Worm (Caenorhabditis elegans) whole organism, mixed stage, embryonic: ENCODE data around the gene alh-8.

ENCODE experiments used
- M03D4.4 ChIP-seq: sonication (generic microtip); optimal IDR thresholded peaks from 2 replicates; lab custom pipeline; 2017; ENCODE audit warnings: mild to moderate bottlenecking, missing genetic modification characterization, missing compliant biosample characterization
- bed-3 ChIP-seq: fragments of 200-800 bp; sonication (Bioruptor generic); optimal IDR thresholded peaks from 3 replicates; lab custom pipeline; 2018; ENCODE audit warnings: mild to moderate bottlenecking, missing genetic modification characterization, moderate library complexity, missing compliant biosample characterization
- blmp-1 ChIP-seq: fragments of 150-350 bp; optimal IDR thresholded peaks from 2 replicates; lab custom pipeline; 2014; ENCODE audit warnings: missing biosample characterization, missing genetic modification characterization
- ceh-39 ChIP-seq: fragments of 150-350 bp; optimal IDR thresholded peaks from 2 replicates; lab custom pipeline; 2014; ENCODE audit warnings: missing biosample characterization, missing genetic modification characterization
- ceh-43 ChIP-seq: fragments of 200-800 bp; sonication (Bioruptor generic); optimal IDR thresholded peaks from 2 replicates; lab custom pipeline; 2018; ENCODE audit warnings: mild to moderate bottlenecking, missing genetic modification characterization, moderate library complexity, missing compliant biosample characterization
- ceh-83 ChIP-seq: fragments of 200-800 bp; sonication (Bioruptor generic); optimal IDR thresholded peaks from 2 replicates; lab custom pipeline; 2018; ENCODE audit warnings: mild to moderate bottlenecking, missing genetic modification characterization, missing compliant biosample characterization
- cnd-1 ChIP-seq: fragments of 200-800 bp; sonication (Bioruptor generic); optimal IDR thresholded peaks from 2 replicates; lab custom pipeline; 2018; ENCODE audit warnings: mild to moderate bottlenecking, missing genetic modification characterization, missing compliant biosample characterization
- drap-1 ChIP-seq: fragments of 200-800 bp; sonication (Bioruptor generic); optimal IDR thresholded peaks from 3 replicates; lab custom pipeline; 2018; ENCODE audit warnings: mild to moderate bottlenecking, missing genetic modification characterization, missing compliant biosample characterization
- elt-1 ChIP-seq: sonication (generic microtip); optimal IDR thresholded peaks from 2 replicates; lab custom pipeline; 2017; ENCODE audit warnings: missing genetic modification characterization, mild to moderate bottlenecking, missing compliant biosample characterization, antibody characterized with exemption, moderate library complexity, borderline replicate concordance; ENCODE audit not compliant: insufficient read depth
- elt-3 ChIP-seq: fragments of 150-350 bp; optimal IDR thresholded peaks from 2 replicates; lab custom pipeline; 2014; ENCODE audit warnings: missing biosample characterization, missing genetic modification characterization
- flh-1 ChIP-seq: fragments of 200-800 bp; sonication (Bioruptor generic); optimal IDR thresholded peaks from 2 replicates; lab custom pipeline; 2018; ENCODE audit warnings: mild to moderate bottlenecking, missing genetic modification characterization, moderate library complexity, missing compliant biosample characterization
- ham-2 ChIP-seq: fragments of 200-800 bp; sonication (Bioruptor generic); optimal IDR thresholded peaks from 2 replicates; lab custom pipeline; 2018; ENCODE audit warnings: mild to moderate bottlenecking, missing genetic modification characterization, missing compliant biosample characterization
- hlh-1 ChIP-seq: fragments of 150-350 bp; optimal IDR thresholded peaks from 2 replicates; lab custom pipeline; 2014; ENCODE audit warnings: missing biosample characterization, missing genetic modification reagents, missing genetic modification characterization
- lin-13 ChIP-seq: fragments of 150-350 bp; optimal IDR thresholded peaks from 2 replicates; lab custom pipeline; 2014; ENCODE audit warnings: missing biosample characterization, missing genetic modification characterization
- lin-32 ChIP-seq: fragments of 200-800 bp; sonication (Bioruptor generic); optimal IDR thresholded peaks from 2 replicates; lab custom pipeline; 2018; ENCODE audit warnings: mild to moderate bottlenecking, missing genetic modification characterization, missing compliant biosample characterization
- lsy-2 ChIP-seq: fragments of 150-350 bp; optimal IDR thresholded peaks from 2 replicates; lab custom pipeline; 2014; ENCODE audit warnings: missing biosample characterization, missing genetic modification characterization
- mep-1 ChIP-seq: fragments of 150-350 bp; optimal IDR thresholded peaks from 2 replicates; lab custom pipeline; 2017; ENCODE audit warnings: missing biosample characterization, missing genetic modification reagents, missing genetic modification characterization, inconsistent platforms
- mls-2 ChIP-seq: sonication (generic microtip); optimal IDR thresholded peaks from 2 replicates; lab custom pipeline; 2016; ENCODE audit warnings: mild to moderate bottlenecking, missing genetic modification characterization, moderate library complexity, missing compliant biosample characterization
- nhr-12 ChIP-seq: fragments of 150-350 bp; optimal IDR thresholded peaks from 2 replicates; lab custom pipeline; 2014; ENCODE audit warnings: missing biosample characterization, missing genetic modification characterization
- nhr-237 ChIP-seq: fragments of 150-350 bp; optimal IDR thresholded peaks from 2 replicates; lab custom pipeline; 2014; ENCODE audit warnings: missing biosample characterization, missing genetic modification characterization
- nhr-28 ChIP-seq: fragments of 150-350 bp; optimal IDR thresholded peaks from 2 replicates; lab custom pipeline; 2014; ENCODE audit warnings: missing biosample characterization, missing genetic modification characterization
- nhr-76 ChIP-seq: sonication (generic microtip); optimal IDR thresholded peaks from 2 replicates; lab custom pipeline; 2017; ENCODE audit warnings: missing biosample characterization, missing genetic modification characterization
- pha-4 ChIP-seq: fragments of 150-350 bp; optimal IDR thresholded peaks from 2 replicates; lab custom pipeline; 2018; ENCODE audit warnings: missing biosample characterization, missing genetic modification reagents, missing genetic modification characterization
- sem-2 ChIP-seq: fragments of 200-800 bp; sonication (Bioruptor generic); optimal IDR thresholded peaks from 2 replicates; lab custom pipeline; 2018; ENCODE audit warnings: mild to moderate bottlenecking, missing genetic modification characterization, missing compliant biosample characterization
- snpc-4 ChIP-seq: fragments of 150-350 bp; optimal IDR thresholded peaks from 2 replicates; lab custom pipeline; 2014; ENCODE audit warnings: missing biosample characterization, missing genetic modification characterization
- sptf-1 ChIP-seq: sonication (generic microtip); optimal IDR thresholded peaks from 2 replicates; lab custom pipeline; 2017; ENCODE audit warnings: mild to moderate bottlenecking, missing genetic modification characterization, moderate library complexity, missing compliant biosample characterization
- tbx-8 ChIP-seq: fragments of 200-800 bp; sonication (Bioruptor generic); optimal IDR thresholded peaks from 2 replicates; lab custom pipeline; 2018; ENCODE audit warnings: mild to moderate bottlenecking, missing genetic modification characterization, moderate library complexity, missing compliant biosample characterization
- unc-120 ChIP-seq: sonication (generic microtip); optimal IDR thresholded peaks from 2 replicates; lab custom pipeline; 2017; ENCODE audit warnings: missing genetic modification characterization, missing compliant biosample characterization; ENCODE audit not compliant: poor library complexity, severe bottlenecking
- unc-62 ChIP-seq: fragments of 150-350 bp; optimal IDR thresholded peaks from 2 replicates; lab custom pipeline; 2014; ENCODE audit warnings: missing biosample characterization, missing genetic modification reagents, missing genetic modification characterization
- zip-8 ChIP-seq: fragments of 150-350 bp; optimal IDR thresholded peaks from 2 replicates; lab custom pipeline; 2014; ENCODE audit warnings: missing biosample characterization, missing genetic modification characterization
- ztf-11 ChIP-seq: fragments of 150-350 bp; optimal IDR thresholded peaks from 2 replicates; lab custom pipeline; 2014; ENCODE audit warnings: missing biosample characterization, missing genetic modification characterization

alh-8 gene

ce11 chrII:11689941-11690340, 38.9 kb upstream of the alh-8 start:
- TF ChIP-seq mls-2 (tag; lab: Kevin White, UChicago) (no peak), nhr-237 (tag; lab: Kevin White, UChicago) (no peak), nhr-76 (tag; lab: Kevin White, UChicago) (no peak), lin-32 (GFP tag; lab: Kevin White, UChicago) (no peak), ceh-39 (tag; lab: Kevin White, UChicago) (no peak), ztf-11 (tag; lab: Kevin White, UChicago) (no peak), sem-2 (no peak), mep-1 (no peak), elt-1 (tag; lab: Kevin White, UChicago) (no peak), pha-4 (tag; lab: Kevin White, UChicago) (no peak), ceh-43 (no peak)
- TF ChIP-seq, all 35 proteins: peak for 0

ce11 chrII:11690868-11691267, 38.0 kb upstream of the alh-8 start:
- TF ChIP-seq ztf-11 (tag; lab: Kevin White, UChicago), result no peak
- no peak for TF ChIP-seq unc-120 (tag; lab: Kevin White, UChicago)
- no peak for TF ChIP-seq blmp-1
- no peak for TF ChIP-seq tbx-8 (GFP tag; lab: Kevin White, UChicago)
- TF ChIP-seq nhr-12 (tag; lab: Kevin White, UChicago), result no peak
- no peak for TF ChIP-seq nhr-76 (tag; lab: Kevin White, UChicago)
- TF ChIP-seq ceh-83, result no peak
- no peak for TF ChIP-seq cnd-1 (tag; lab: Kevin White, UChicago)
- TF ChIP-seq elt-1 (tag; lab: Kevin White, UChicago), result no peak
- no peak for TF ChIP-seq lsy-2 (tag; lab: Kevin White, UChicago)
- TF ChIP-seq nhr-28 (tag; lab: Kevin White, UChicago), result no peak
- TF ChIP-seq elt-3 (tag; lab: Kevin White, UChicago), result no peak
- TF ChIP-seq mls-2 (tag; lab: Kevin White, UChicago), result no peak
- no peak for TF ChIP-seq drap-1 (GFP tag; lab: Kevin White, UChicago)
- TF ChIP-seq zip-8 (tag; lab: Kevin White, UChicago), result no peak
- TF ChIP-seq sptf-1 (tag; lab: Kevin White, UChicago), result no peak
- no peak for TF ChIP-seq unc-62 (GFP tag; lab: Kevin White, UChicago)
- no peak for TF ChIP-seq ceh-43
- TF ChIP-seq M03D4.4 (tag; lab: Kevin White, UChicago), result no peak
- TF ChIP-seq flh-1 (GFP tag; lab: Kevin White, UChicago), result no peak

ce11 chrII:11694432-11694831, 34.4 kb upstream of the alh-8 start:
- no peak for TF ChIP-seq ceh-39 (tag; lab: Kevin White, UChicago)
- TF ChIP-seq mep-1, result peak; percentile 75
- TF ChIP-seq unc-120 (tag; lab: Kevin White, UChicago), result peak; percentile 1
- no peak for TF ChIP-seq nhr-28 (tag; lab: Kevin White, UChicago)
- TF ChIP-seq flh-1 (GFP tag; lab: Kevin White, UChicago), result no peak
- peak; percentile 63 for TF ChIP-seq sptf-1 (tag; lab: Kevin White, UChicago)
- peak; percentile 17 for TF ChIP-seq ham-2
- peak; percentile 50 for TF ChIP-seq lin-13 (tag; lab: Kevin White, UChicago)
- no peak for TF ChIP-seq drap-1 (GFP tag; lab: Kevin White, UChicago)
- no peak for TF ChIP-seq bed-3
- TF ChIP-seq unc-62 (GFP tag; lab: Kevin White, UChicago), result no peak
- no peak for TF ChIP-seq elt-1 (tag; lab: Kevin White, UChicago)
- no peak for TF ChIP-seq sem-2
- TF ChIP-seq ceh-43, result no peak
- TF ChIP-seq hlh-1 (tag; lab: Kevin White, UChicago), result no peak
- no peak for TF ChIP-seq snpc-4 (tag; lab: Kevin White, UChicago)
- peak; percentile 15 for TF ChIP-seq M03D4.4 (tag; lab: Kevin White, UChicago)
- peak; percentile 9 for TF ChIP-seq pha-4 (tag; lab: Kevin White, UChicago)
- peak; percentile 18 for TF ChIP-seq lsy-2 (tag; lab: Kevin White, UChicago)
- TF ChIP-seq cnd-1 (tag; lab: Kevin White, UChicago), result no peak
- TF ChIP-seq elt-3 (tag; lab: Kevin White, UChicago), result no peak
- TF ChIP-seq tbx-8 (GFP tag; lab: Kevin White, UChicago), result no peak
